Worm (Caenorhabditis elegans) whole organism, L4/young adult: ENCODE data around the gene cest-35.1.

Source experiments
- W03F9.2 ChIP-seq: fragments of 150-350 bp; optimal IDR thresholded peaks from 2 replicates; lab custom pipeline; 2014; ENCODE audit warnings: missing biosample characterization, missing genetic modification characterization
- dao-5 ChIP-seq: sonication (generic microtip); optimal IDR thresholded peaks from 2 replicates; lab custom pipeline; 2016; ENCODE audit warnings: missing genotype, missing genetic modification characterization, moderate library complexity, missing compliant biosample characterization
- him-1 ChIP-seq: sonication (generic microtip); optimal IDR thresholded peaks from 2 replicates; lab custom pipeline; 2016; ENCODE audit warnings: missing genotype, missing genetic modification reagents, missing genetic modification characterization, missing compliant biosample characterization

DNA sequence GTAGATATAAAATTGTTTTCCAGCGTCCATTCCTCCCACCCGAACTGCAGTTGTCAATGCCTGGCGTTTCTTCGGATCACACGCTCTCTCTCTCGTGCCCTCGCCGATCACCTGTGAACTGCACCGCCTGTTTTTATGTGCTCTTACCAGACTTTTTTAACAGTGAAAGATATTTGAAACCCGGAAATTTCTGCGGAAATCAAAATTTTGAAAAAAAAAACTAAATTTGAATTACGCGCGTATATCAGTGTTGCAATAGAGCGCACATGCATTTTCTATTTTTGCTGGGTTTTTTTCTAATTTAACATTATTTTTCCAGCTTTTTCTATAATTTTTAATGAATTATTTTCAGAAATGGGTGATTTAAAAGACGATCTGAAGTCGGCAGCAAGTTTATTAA, 38.8 kb downstream of the cest-35.1 start, which contains the start of gene ttc-37:
- TF ChIP-seq W03F9.2 (tag; lab: Kevin White, UChicago) (no peak), him-1 (tag; lab: Kevin White, UChicago) (no peak), dao-5 (no peak)
